Worm (Caenorhabditis elegans): ENCODE data around the gene T05A7.6.

ce11 chrII:4684852-4685251 lies 13.3 kb upstream of the T05A7.6 start:
- TF ChIP-seq hmbx-1 (tag; optimal IDR thresholded peaks at IDR 0.05) (no peak), hmg-4 (GFP tag; optimal IDR thresholded peaks at IDR 0.05) (no peak), B0310.2 (tag; optimal IDR thresholded peaks at IDR 0.05) (no peak), ama-1 (optimal IDR thresholded peaks at IDR 0.05) (no peak), ceh-13 (GFP tag; optimal IDR thresholded peaks at IDR 0.05) (no peak), sea-1 (GFP tag; conservative IDR thresholded peaks at IDR 0.05) (no peak), flt-1 (GFP tag; IDR thresholded peaks at IDR 0.05) (no peak), F13C5.2 (tag; optimal IDR thresholded peaks at IDR 0.05) (no peak), ets-7 (tag; optimal IDR thresholded peaks at IDR 0.05) (no peak), tbx-37 (GFP tag; conservative IDR thresholded peaks at IDR 0.05) (no peak), tbx-11 (GFP tag; IDR thresholded peaks at IDR 0.05) (no peak), tra-4 (tag; optimal IDR thresholded peaks at IDR 0.05) (no peak), hnd-1 (tag; optimal IDR thresholded peaks at IDR 0.05) (no peak)
